Worm (Caenorhabditis elegans): ENCODE results near the gene C17F4.11.

The C17F4.11 gene

ce11 chrII:3225200-3225599 lies 12.1 kb upstream of the C17F4.11 start, which contains the start of gene ZC239.16:
Gene ZC239.16, minus strand, starts transcription at chrII:3225319.
- peak; percentile 55 for TF ChIP-seq pqm-1 (tag; optimal IDR thresholded peaks at IDR 0.05)
- TF ChIP-seq pha-4 (tag; optimal IDR thresholded peaks at IDR 0.05) = peak; percentile 35
- TF ChIP-seq elt-2 (tag; optimal IDR thresholded peaks at IDR 0.05) = peak; percentile 73
- no peak for TF ChIP-seq nhr-28 (tag; optimal IDR thresholded peaks at IDR 0.05)

ce11 chrII:3225780-3226179 lies 11.5 kb upstream of the C17F4.11 start, which contains the start of gene ZC239.17:
Gene ZC239.17, minus strand, starts transcription at chrII:3225880.
- TF ChIP-seq unc-62 (GFP tag; optimal IDR thresholded peaks at IDR 0.05) = no peak
- no peak for TF ChIP-seq nhr-76 (tag; optimal IDR thresholded peaks at IDR 0.05)
- TF ChIP-seq ztf-11 (tag; optimal IDR thresholded peaks at IDR 0.05) = no peak
- TF ChIP-seq pha-4 (tag; optimal IDR thresholded peaks at IDR 0.05) = no peak
- TF ChIP-seq ztf-4 (tag; optimal IDR thresholded peaks at IDR 0.05) = no peak
- no peak for TF ChIP-seq sea-2 (GFP tag; optimal IDR thresholded peaks at IDR 0.05)
- TF ChIP-seq eor-1 (tag; optimal IDR thresholded peaks at IDR 0.05) = no peak
- no peak for TF ChIP-seq elt-2 (tag; optimal IDR thresholded peaks at IDR 0.05)
- no peak for TF ChIP-seq lsy-12 (tag; optimal IDR thresholded peaks at IDR 0.05)
- no peak for TF ChIP-seq nhr-77 (tag; optimal IDR thresholded peaks at IDR 0.05)
- TF ChIP-seq ceh-28 (tag; optimal IDR thresholded peaks at IDR 0.05) = no peak
- no peak for TF ChIP-seq daf-12 (tag; optimal IDR thresholded peaks at IDR 0.05)

ce11 chrII:3230422-3230821 lies 6.8 kb upstream of the C17F4.11 start, which contains the start of gene srh-297:
Gene srh-297, minus strand, starts transcription at chrII:3230522.
- TF ChIP-seq mml-1 (tag; optimal IDR thresholded peaks at IDR 0.05) (no peak), unc-62 (GFP tag; optimal IDR thresholded peaks at IDR 0.05) (no peak), skn-1 (tag; optimal IDR thresholded peaks at IDR 0.05) (no peak)

ce11 chrII:3234725-3235124 lies 2.5 kb upstream of the C17F4.11 start, which contains the start of gene C17F4.8:
Gene C17F4.8, minus strand, starts transcription at chrII:3234825.
- TF ChIP-seq ztf-11 (tag; optimal IDR thresholded peaks at IDR 0.05) (no peak), lin-15B (tag; optimal IDR thresholded peaks at IDR 0.05) (no peak), ama-1 (optimal IDR thresholded peaks at IDR 0.05) (no peak), daf-12 (tag; optimal IDR thresholded peaks at IDR 0.05) (no peak), pqm-1 (tag; optimal IDR thresholded peaks at IDR 0.05) (no peak), ztf-4 (tag; optimal IDR thresholded peaks at IDR 0.05) (no peak), hmg-11 (tag; optimal IDR thresholded peaks at IDR 0.05) (no peak), egl-27 (tag; optimal IDR thresholded peaks at IDR 0.05) (no peak), fos-1 (tag; optimal IDR thresholded peaks at IDR 0.05) (no peak), sea-2 (GFP tag; optimal IDR thresholded peaks at IDR 0.05) (no peak), zag-1 (tag; optimal IDR thresholded peaks at IDR 0.05) (no peak), R02D3.7 (tag; optimal IDR thresholded peaks at IDR 0.05) (no peak)

ce11 chrII:3240207-3240606 lies 2.9 kb downstream of the C17F4.11 start, which contains the start of gene C17F4.3:
Gene C17F4.3, plus strand, starts transcription at chrII:3240507.
- TF ChIP-seq nhr-25 (tag; optimal IDR thresholded peaks at IDR 0.05) (no peak), nfya-1 (tag; optimal IDR thresholded peaks at IDR 0.05; ENCODE audit: insufficient read depth) (no peak), nhr-76 (tag; optimal IDR thresholded peaks at IDR 0.05) (no peak), ceh-82 (tag; optimal IDR thresholded peaks at IDR 0.05) (no peak), zag-1 (tag; optimal IDR thresholded peaks at IDR 0.05) (no peak), nhr-43 (tag; optimal IDR thresholded peaks at IDR 0.05; ENCODE audit: poor library complexity, severe bottlenecking) (no peak), sea-2 (GFP tag; optimal IDR thresholded peaks at IDR 0.05) (no peak), daf-12 (tag; optimal IDR thresholded peaks at IDR 0.05) (no peak), ceh-28 (tag; optimal IDR thresholded peaks at IDR 0.05) (no peak), ama-1 (optimal IDR thresholded peaks at IDR 0.05) (no peak), tbx-2 (tag; optimal IDR thresholded peaks at IDR 0.05) (no peak)

- TF ChIP-seq egl-5 (tag; optimal IDR thresholded peaks at IDR 0.05) (no peak), elt-3 (tag; optimal IDR thresholded peaks at IDR 0.05) (peak in 1 of 3 experiments; percentile 27), sea-2 (GFP tag; optimal IDR thresholded peaks at IDR 0.05) (no peak), nhr-67 (tag; optimal IDR thresholded peaks at IDR 0.05) (no peak), nhr-23 (tag; optimal IDR thresholded peaks at IDR 0.05) (peak; percentile 35), pha-4 (tag; optimal IDR thresholded peaks at IDR 0.05) (no peak)
Observed at ce11 chrII:3241842-3242241, 4.6 kb downstream of the C17F4.11 start.
